Fruit fly (Drosophila melanogaster): Measurements from ENCODE around the gene CG17078.

The CG17078 gene

DNA sequence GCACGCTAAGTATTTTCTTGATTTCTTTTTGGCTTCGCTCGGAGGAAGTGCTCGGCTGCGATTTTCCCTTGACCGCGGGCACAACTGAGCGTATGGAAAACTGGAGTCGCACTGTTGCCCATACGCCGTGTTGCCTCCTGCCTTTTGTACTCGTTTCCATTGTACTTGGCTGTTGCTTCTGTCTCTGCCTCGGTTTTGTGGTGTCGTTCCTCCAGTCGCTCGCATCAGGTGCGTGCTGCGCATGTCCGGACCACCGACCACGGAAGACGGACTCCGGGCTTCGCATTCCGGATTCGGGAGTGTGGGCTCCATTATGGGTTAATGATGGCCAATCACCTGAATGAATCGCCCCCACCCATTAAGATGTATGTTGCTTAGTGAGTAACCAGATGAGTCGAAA is 13.6 kb upstream of the CG17078 start, which contains the start of gene CG3625:
Gene CG3625, minus strand, starts transcription at position 139 of the 400 bp plus-strand sequence.
- TF ChIP-seq ewg (GFP tag; optimal IDR thresholded peaks at IDR 0.05) (peak; percentile 67), CG11085 (GFP tag; IDR thresholded peaks at IDR 0.05) (no peak), CG10543 (GFP tag; optimal IDR thresholded peaks at IDR 0.05) (peak; percentile 54), abd-A (tag; optimal IDR thresholded peaks at IDR 0.05) (peak; percentile 69), Deaf1 (tag; optimal IDR thresholded peaks at IDR 0.05) (peak; percentile 86), ken (GFP tag; IDR thresholded peaks at IDR 0.05) (0 out of 3 replicates have a peak, but pooled peaks have one; percentile 29), gsb-n (tag; optimal IDR thresholded peaks at IDR 0.05) (no peak), CG7372 (GFP tag; IDR thresholded peaks at IDR 0.05) (0 out of 2 replicates have a peak, but pooled peaks have one; percentile 43), Med (GFP tag) (peak; percentile 81), CG15514 (GFP tag; optimal IDR thresholded peaks at IDR 0.05) (peak; percentile 22), CG4282 (GFP tag; optimal IDR thresholded peaks at IDR 0.05) (no peak), scrt (GFP tag; optimal IDR thresholded peaks at IDR 0.05) (peak; percentile 66), CG10321 (GFP tag; IDR thresholded peaks at IDR 0.05) (0 out of 2 replicates have a peak, but pooled peaks have one; percentile 19), CG32532 (GFP tag; IDR thresholded peaks at IDR 0.05) (0 out of 2 replicates have a peak, but pooled peaks have one; percentile 21), sens (GFP tag) (peak; percentile 9), Nf-YC (tag; optimal IDR thresholded peaks at IDR 0.05) (peak; percentile 49), Bgb (GFP tag; IDR thresholded peaks at IDR 0.05; ENCODE audit: partially characterized antibody) (peak; percentile 24; the same call in 1 of the 2 replicates), CG11504 (tag; optimal IDR thresholded peaks at IDR 0.05) (no peak), sna (GFP tag; IDR thresholded peaks at IDR 0.05; ENCODE audit: partially characterized antibody) (peak; percentile 10; the same call in 1 of the 2 replicates), lmd (GFP tag; IDR thresholded peaks at IDR 0.05) (0 out of 2 replicates have a peak, but pooled peaks have one; percentile 9), z (GFP tag; IDR thresholded peaks at IDR 0.05) (0 out of 3 replicates have a peak, but pooled peaks have one; percentile 8), amos (GFP tag; IDR thresholded peaks at IDR 0.05; ENCODE audit: partially characterized antibody) (peak; percentile 20; the same call in 1 of the 2 replicates), BtbVII (GFP tag; optimal IDR thresholded peaks at IDR 0.05) (no peak)

DNA sequence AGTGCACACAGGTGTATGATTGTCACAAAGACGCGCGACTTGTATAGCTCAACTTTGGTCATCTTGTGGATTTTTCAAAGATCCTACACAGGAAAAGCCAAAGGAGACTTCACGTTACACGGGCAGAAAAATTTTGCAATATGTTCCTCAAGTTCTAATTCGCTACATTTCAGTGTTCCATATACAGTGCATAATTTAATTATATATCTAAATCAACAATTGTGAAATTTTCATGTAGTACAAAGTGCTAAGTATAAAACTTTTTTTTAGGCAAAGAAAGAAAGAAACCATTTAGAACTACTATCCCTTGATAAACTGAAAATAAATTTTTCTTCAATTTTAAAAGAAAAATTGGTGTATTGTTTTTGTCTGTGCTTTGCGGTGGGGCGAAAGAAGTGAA is 12.9 kb upstream of the CG17078 start:
- TF ChIP-seq CG7839 (tag; optimal IDR thresholded peaks at IDR 0.05), result peak; percentile 0
- no peak for TF ChIP-seq Optix (GFP tag; IDR thresholded peaks at IDR 0.05)
- peak; percentile 51 for TF ChIP-seq sens (GFP tag)
- TF ChIP-seq gem (tag; optimal IDR thresholded peaks at IDR 0.05), result peak; percentile 1

DNA sequence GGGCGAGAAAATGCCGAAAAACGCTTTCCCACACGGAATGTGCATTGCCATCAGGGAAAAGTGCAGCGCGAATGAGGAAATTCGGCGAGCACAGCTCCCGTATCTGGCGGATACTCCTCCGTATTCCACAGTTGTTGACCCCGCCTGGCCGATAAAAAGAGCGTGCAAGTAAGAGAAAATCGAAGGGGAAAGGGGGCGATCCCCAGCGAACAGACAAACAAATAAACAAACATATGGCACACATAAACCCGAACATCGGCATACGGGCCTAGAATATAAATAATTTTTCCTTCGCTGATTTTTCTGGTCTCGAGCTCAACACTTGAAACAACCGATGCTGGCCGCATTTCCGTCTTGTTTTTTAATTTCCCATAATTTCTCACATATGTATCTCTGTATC is 12.3 kb upstream of the CG17078 start:
- TF ChIP-seq Atf6 (GFP tag; IDR thresholded peaks at IDR 0.05) (0 out of 2 replicates have a peak, but pooled peaks have one; percentile 8), twi (tag; optimal IDR thresholded peaks at IDR 0.05) (peak; percentile 66), crol (GFP tag; IDR thresholded peaks at IDR 0.05) (0 out of 2 replicates have a peak, but pooled peaks have one; percentile 15), pum (GFP tag; optimal IDR thresholded peaks at IDR 0.05) (no peak), CG34422 (GFP tag; IDR thresholded peaks at IDR 0.05) (no peak), CG12769 (tag; optimal IDR thresholded peaks at IDR 0.05) (peak; percentile 50), br (optimal IDR thresholded peaks at IDR 0.05) (no peak), Med (GFP tag) (peak; percentile 48), sug (tag; optimal IDR thresholded peaks at IDR 0.05) (peak; percentile 70)

DNA sequence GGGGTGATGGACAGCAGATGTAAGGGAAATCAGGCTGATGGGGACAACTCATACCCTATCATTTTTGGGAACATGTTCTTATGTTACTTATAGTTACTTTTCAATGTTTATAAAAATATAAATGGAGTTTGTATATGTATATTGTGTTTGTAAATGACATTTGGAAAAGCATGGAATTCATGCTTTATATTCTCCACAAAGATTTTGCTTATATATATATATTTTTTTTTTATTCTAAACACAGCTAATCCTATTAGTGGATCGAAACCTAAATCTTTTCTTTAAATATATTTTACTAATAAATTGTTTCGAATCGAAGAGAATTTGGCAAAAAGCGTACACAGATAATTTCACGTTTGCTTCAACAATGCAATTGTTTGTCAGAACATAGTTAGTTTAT is 11.0 kb upstream of the CG17078 start, which contains the start of gene Amnionless:
Gene Amnionless, minus strand, starts transcription at position 101 of the 400 bp plus-strand sequence.
- no peak for TF ChIP-seq Sox100B (GFP tag; optimal IDR thresholded peaks at IDR 0.05)
- TF ChIP-seq Bteb2 (GFP tag; optimal IDR thresholded peaks at IDR 0.05), result no peak
- no peak for TF ChIP-seq CG12236 (GFP tag; optimal IDR thresholded peaks at IDR 0.05)
- no peak for TF ChIP-seq sima (GFP tag; optimal IDR thresholded peaks at IDR 0.05)
- TF ChIP-seq CG15601 (tag; optimal IDR thresholded peaks at IDR 0.05), result no peak
- TF ChIP-seq Nf-YA (GFP tag; IDR thresholded peaks at IDR 0.05), result no peak
- TF ChIP-seq caup (GFP tag; optimal IDR thresholded peaks at IDR 0.05; ENCODE audit: severe bottlenecking), result no peak
- TF ChIP-seq wek (GFP tag; optimal IDR thresholded peaks at IDR 0.05), result no peak
